Fruit fly (Drosophila melanogaster) whole organism, prepupa: Measurements from ENCODE around the gene CG31464.
A peak's percentile ranks its signal among the peaks of the same experiment; 100 is the strongest.

Source experiments
- CG10669 ChIP-seq: fragments of 200-800 bp; sonication (Bioruptor generic); optimal IDR thresholded peaks from 3 replicates; lab custom pipeline; 2018; ENCODE audit warnings: missing biosample characterization, mild to moderate bottlenecking, missing genetic modification characterization, moderate library complexity
- CG11294 ChIP-seq: fragments of 200-800 bp; sonication (Bioruptor generic); IDR thresholded peaks from 2 replicates; pipeline ENCODE4 v1.3.6; 2022; ENCODE audit warnings: missing biosample characterization, missing genetic modification characterization
- CG11902 ChIP-seq: fragments of 200-800 bp; sonication (Bioruptor generic); optimal IDR thresholded peaks from 3 replicates; lab custom pipeline; 2016; ENCODE audit warnings: missing biosample characterization, missing genetic modification characterization
- CG15336 ChIP-seq: fragments of 200-800 bp; sonication (Bioruptor generic); IDR thresholded peaks from 2 replicates; pipeline ENCODE4 v1.3.6; 2022; ENCODE audit warnings: missing biosample characterization, missing genetic modification characterization
- CG1621 ChIP-seq: fragments of 200-800 bp; sonication (Bioruptor generic); optimal IDR thresholded peaks from 3 replicates; lab custom pipeline; 2018; ENCODE audit warnings: missing biosample characterization, mild to moderate bottlenecking, missing genetic modification characterization
- CG3032 ChIP-seq: fragments of 200-800 bp; optimal IDR thresholded peaks from 2 replicates; lab custom pipeline; 2019; ENCODE audit warnings: missing biosample characterization, mild to moderate bottlenecking, missing genetic modification characterization, moderate library complexity
- CG31627 ChIP-seq: fragments of 200-800 bp; sonication (Bioruptor generic); optimal IDR thresholded peaks from 3 replicates; lab custom pipeline; 2016; ENCODE audit warnings: missing biosample characterization, missing genetic modification characterization
- CG32006 ChIP-seq: fragments of 200-800 bp; sonication (Bioruptor generic); optimal IDR thresholded peaks from 3 replicates; lab custom pipeline; 2017; ENCODE audit warnings: missing biosample characterization, mild to moderate bottlenecking, missing genetic modification characterization
- CG4318 ChIP-seq: fragments of 200-800 bp; sonication (Bioruptor generic); optimal IDR thresholded peaks from 3 replicates; lab custom pipeline; 2017; ENCODE audit warnings: missing biosample characterization, mild to moderate bottlenecking, missing genetic modification characterization
- CG6276 ChIP-seq: fragments of 200-800 bp; sonication (Bioruptor generic); optimal IDR thresholded peaks from 2 replicates; lab custom pipeline; 2017; ENCODE audit warnings: missing biosample characterization, mild to moderate bottlenecking, missing genetic modification characterization
- CG6808 ChIP-seq: fragments of 200-800 bp; sonication (Bioruptor generic); optimal IDR thresholded peaks from 3 replicates; lab custom pipeline; 2017; ENCODE audit warnings: missing biosample characterization, missing genetic modification characterization, mild to moderate bottlenecking, moderate library complexity, missing genetic modification reagents
- CG6854 ChIP-seq: fragments of 200-800 bp; sonication (Bioruptor generic); optimal IDR thresholded peaks from 2 replicates; lab custom pipeline; 2017; ENCODE audit warnings: missing biosample characterization, mild to moderate bottlenecking, missing genetic modification characterization
- CG7368 ChIP-seq: fragments of 200-800 bp; sonication (Bioruptor generic); optimal IDR thresholded peaks from 3 replicates; lab custom pipeline; 2016; ENCODE audit warnings: missing biosample characterization, missing genetic modification characterization
- Eip75B ChIP-seq: fragments of 200-800 bp; sonication (Bioruptor generic); optimal IDR thresholded peaks from 3 replicates; lab custom pipeline; 2016; ENCODE audit warnings: missing biosample characterization, missing genetic modification characterization
- Eip78C ChIP-seq: fragments of 200-800 bp; sonication (Bioruptor generic); peaks from one replicate; lab custom pipeline; 2016; ENCODE audit warnings: missing biosample characterization, missing genetic modification characterization
- Gug ChIP-seq: fragments of 200-800 bp; sonication (Bioruptor generic); IDR thresholded peaks from 2 replicates; pipeline ENCODE4 v1.3.6; 2022; ENCODE audit warnings: missing biosample characterization, missing genetic modification characterization
- Hr4 ChIP-seq: fragments of 200-800 bp; sonication (Bioruptor generic); optimal IDR thresholded peaks from 3 replicates; lab custom pipeline; 2016; ENCODE audit warnings: missing biosample characterization, missing genetic modification characterization
- Lpt ChIP-seq: fragments of 200-800 bp; sonication (Bioruptor generic); optimal IDR thresholded peaks from 3 replicates; lab custom pipeline; 2016; ENCODE audit warnings: missing biosample characterization, missing genetic modification characterization
- Met ChIP-seq: fragments of 200-800 bp; sonication (Bioruptor generic); optimal IDR thresholded peaks from 3 replicates; lab custom pipeline; 2016; ENCODE audit warnings: missing biosample characterization, missing genetic modification characterization
- OdsH ChIP-seq: fragments of 200-800 bp; sonication (Bioruptor generic); optimal IDR thresholded peaks from 3 replicates; lab custom pipeline; 2016; ENCODE audit warnings: missing biosample characterization, missing genetic modification characterization
- acj6 ChIP-seq: fragments of 200-800 bp; sonication (Bioruptor generic); optimal IDR thresholded peaks from 3 replicates; lab custom pipeline; 2016; ENCODE audit warnings: missing biosample characterization, missing genetic modification characterization
- cyc ChIP-seq: fragments of 200-800 bp; sonication (Bioruptor generic); optimal IDR thresholded peaks from 3 replicates; lab custom pipeline; 2016; ENCODE audit warnings: missing biosample characterization, missing genetic modification characterization
- eg ChIP-seq: fragments of 200-800 bp; sonication (Bioruptor generic); IDR thresholded peaks from 3 replicates; pipeline ENCODE4 v1.3.6; 2022; ENCODE audit warnings: missing biosample characterization, missing genetic modification characterization
- esn ChIP-seq: fragments of 200-800 bp; sonication (Bioruptor generic); optimal IDR thresholded peaks from 2 replicates; lab custom pipeline; 2016; ENCODE audit warnings: missing biosample characterization, mild to moderate bottlenecking, missing genetic modification characterization, moderate library complexity
- fd59A ChIP-seq: fragments of 200-800 bp; sonication (Bioruptor generic); optimal IDR thresholded peaks from 2 replicates; lab custom pipeline; 2017; ENCODE audit warnings: missing biosample characterization, mild to moderate bottlenecking, missing genetic modification characterization, missing genetic modification reagents
- fd85E ChIP-seq: fragments of 200-800 bp; sonication (Bioruptor generic); optimal IDR thresholded peaks from 3 replicates; lab custom pipeline; 2016; ENCODE audit warnings: missing biosample characterization, missing genetic modification characterization
- fkh ChIP-seq: fragments of 200-800 bp; sonication (Bioruptor generic); optimal IDR thresholded peaks from 3 replicates; lab custom pipeline; 2017; ENCODE audit warnings: missing biosample characterization, mild to moderate bottlenecking, missing genetic modification characterization, moderate library complexity
- pdm3 ChIP-seq: fragments of 200-800 bp; sonication (Bioruptor generic); optimal IDR thresholded peaks from 3 replicates; lab custom pipeline; 2016; ENCODE audit warnings: missing biosample characterization, missing genetic modification characterization
- spab ChIP-seq: fragments of 200-800 bp; sonication (Bioruptor generic); optimal IDR thresholded peaks from 2 replicates; lab custom pipeline; 2017; ENCODE audit warnings: missing biosample characterization, mild to moderate bottlenecking, missing genetic modification characterization, missing genetic modification reagents
- topi ChIP-seq: fragments of 200-800 bp; sonication (Bioruptor generic); optimal IDR thresholded peaks from 3 replicates; lab custom pipeline; 2016; ENCODE audit warnings: missing biosample characterization, missing genetic modification characterization

The CG31464 gene

dm6 chr3R:8292034-8292433 is 994 bp downstream of the CG31464 start, which contains the start of gene CG31463:
TSS of gene CG31463 (plus strand) at chr3R:8292335.
- TF ChIP-seq acj6 (GFP tag; lab: Kevin White, UChicago), result no peak
- TF ChIP-seq CG11902, result no peak
- no peak for TF ChIP-seq Met (GFP tag; lab: Kevin White, UChicago)
- TF ChIP-seq OdsH, result no peak
- no peak for TF ChIP-seq Hr4 (GFP tag; lab: Kevin White, UChicago)
- no peak for TF ChIP-seq Eip75B (GFP tag; lab: Kevin White, UChicago)

- TF ChIP-seq topi (GFP tag; lab: Kevin White, UChicago) (no peak), CG10669 (GFP tag; lab: Kevin White, UChicago) (no peak), pdm3 (GFP tag; lab: Kevin White, UChicago) (no peak), CG6854 (GFP tag; lab: Kevin White, UChicago) (no peak), eg (GFP tag; lab: Robert Waterston, UW) (no peak)
Measured at dm6 chr3R:8300928-8301752, 10.1 kb downstream of the CG31464 start, which contains the start of the genes CG9626 and mRpL1. TSS of gene CG9626 (minus strand) at chr3R:8300978. TSS of gene mRpL1 (plus strand) at chr3R:8301440.

- TF ChIP-seq CG15336 (GFP tag; lab: Robert Waterston, UW), result 0 out of 2 replicates have a peak, but pooled peaks have one; percentile 12
- no peak for TF ChIP-seq CG31627 (GFP tag; lab: Kevin White, UChicago)
- TF ChIP-seq CG3032, result peak; percentile 17
- peak; percentile 9 for TF ChIP-seq esn (GFP tag; lab: Kevin White, UChicago)
Measured at dm6 chr3R:8303848-8304247, 12.8 kb downstream of the CG31464 start, which contains the start of gene nac. TSS of gene nac (minus strand) at chr3R:8304023.

dm6 chr3R:8305110-8305509 is 14.1 kb downstream of the CG31464 start, which contains the start of gene Sgt1:
TSS of gene Sgt1 (minus strand) at chr3R:8305274.
- TF ChIP-seq cyc (GFP tag; lab: Kevin White, UChicago) (peak; percentile 31), spab (GFP tag; lab: Kevin White, UChicago) (no peak), fd85E (GFP tag; lab: Kevin White, UChicago) (no peak), fd59A (GFP tag; lab: Kevin White, UChicago) (no peak), CG6808 (no peak), CG3032 (peak; percentile 17), Gug (GFP tag; lab: Robert Waterston, UW) (no peak), topi (GFP tag; lab: Kevin White, UChicago) (peak; percentile 21)

dm6 chr3R:8306188-8306926 is 15.3 kb downstream of the CG31464 start:
- TF ChIP-seq CG6276 (GFP tag; lab: Kevin White, UChicago) (no peak), CG1621 (tag; lab: Kevin White, UChicago) (no peak), CG4318 (GFP tag; lab: Kevin White, UChicago) (no peak), CG32006 (GFP tag; lab: Kevin White, UChicago) (no peak), Lpt (GFP tag; lab: Kevin White, UChicago) (no peak), CG7368 (GFP tag; lab: Kevin White, UChicago) (no peak), CG11294 (GFP tag; lab: Robert Waterston, UW) (no peak), Eip78C (GFP tag; lab: Kevin White, UChicago) (peak; percentile 49), fkh (peak; percentile 59)
